Fruit fly (Drosophila melanogaster) whole organism, larva: Measurements from ENCODE around the gene Cyp6a16.

Experiments used
- noc ChIP-seq: fragments of 200-800 bp; sonication (Bioruptor generic); optimal IDR thresholded peaks from 3 replicates; lab custom pipeline; 2019; ENCODE audit warnings: missing biosample characterization, mild to moderate bottlenecking, missing genetic modification characterization, moderate library complexity

Cyp6a16 gene

dm6 chr2L:5623727-5624407, at the start of gene Cyp6a16:
Gene Cyp6a16, minus strand, starts transcription at chr2L:5623762.
- no peak for TF ChIP-seq noc (tag; lab: Kevin White, UChicago)

dm6 chr2L:5662549-5662948, 39.0 kb upstream of the Cyp6a16 start, which contains the start of gene Hsp60C:
Gene Hsp60C, plus strand, starts transcription at chr2L:5662849.
- no peak for TF ChIP-seq noc (tag; lab: Kevin White, UChicago)

- TF ChIP-seq noc (tag; lab: Kevin White, UChicago) = no peak
Measured at dm6 chr2L:5658415-5658814, 34.9 kb upstream of the Cyp6a16 start, which contains the start of gene DIP-theta. Gene DIP-theta, minus strand, starts transcription at chr2L:5658560.

DNA sequence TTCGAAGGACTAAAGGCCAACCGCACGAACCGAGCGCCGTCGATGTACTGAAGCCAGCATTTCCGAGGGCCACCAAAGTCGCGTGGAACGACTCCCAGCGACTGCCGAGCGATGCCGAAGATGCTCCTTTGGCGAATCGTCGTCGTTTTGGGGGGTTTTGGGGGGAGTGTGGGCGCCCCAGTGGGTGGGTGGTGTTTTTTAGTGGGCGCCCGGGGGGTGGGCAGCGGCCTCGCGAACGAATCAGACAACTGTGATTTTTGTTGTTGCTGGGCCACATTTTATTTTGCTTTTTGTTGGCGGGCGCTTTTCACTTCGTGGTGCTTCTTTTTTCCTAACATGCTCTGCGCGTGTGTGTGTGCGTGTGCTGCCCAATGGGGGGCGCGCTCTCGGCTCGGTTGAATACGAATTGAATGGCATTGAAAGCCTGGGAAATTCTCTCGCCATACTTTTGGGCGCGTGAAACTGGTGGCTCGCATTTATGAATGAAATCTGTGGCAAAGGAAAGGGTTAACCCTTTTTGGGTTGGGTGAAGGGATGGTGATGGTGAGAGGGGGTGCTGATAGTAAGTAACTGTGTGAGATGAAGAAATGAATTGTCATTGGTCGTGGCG, 5.6 kb downstream of the Cyp6a16 start, which contains the start of gene DIP-eta:
TSS of gene DIP-eta (minus strand) at position 51 of the 610 bp plus-strand sequence.
- no peak for TF ChIP-seq noc (tag; lab: Kevin White, UChicago)

DNA sequence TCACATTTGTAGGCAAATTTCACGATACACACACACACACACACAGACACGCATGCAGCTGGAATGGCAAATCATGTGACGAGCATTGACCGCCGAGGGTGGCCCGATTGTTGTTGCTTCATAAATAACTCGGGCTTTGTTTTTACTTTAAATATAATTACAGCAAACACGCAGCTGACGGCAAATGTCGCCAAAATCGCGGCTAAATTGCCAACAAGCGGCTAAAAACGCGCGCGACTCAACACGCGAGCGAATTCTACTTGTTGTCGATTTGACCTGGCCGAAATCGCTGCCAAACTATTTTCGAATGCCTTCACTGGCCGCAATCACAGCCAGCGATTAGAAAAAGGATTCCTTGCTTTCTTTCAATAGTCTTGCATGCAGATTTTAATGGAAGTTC, 6.3 kb downstream of the Cyp6a16 start:
- TF ChIP-seq noc (tag; lab: Kevin White, UChicago) = no peak

- no peak for TF ChIP-seq noc (tag; lab: Kevin White, UChicago)
Measured at dm6 chr2L:5610629-5611028, 12.9 kb downstream of the Cyp6a16 start.

dm6 chr2L:5610108-5610507, 13.5 kb downstream of the Cyp6a16 start:
- no peak for TF ChIP-seq noc (tag; lab: Kevin White, UChicago)

DNA sequence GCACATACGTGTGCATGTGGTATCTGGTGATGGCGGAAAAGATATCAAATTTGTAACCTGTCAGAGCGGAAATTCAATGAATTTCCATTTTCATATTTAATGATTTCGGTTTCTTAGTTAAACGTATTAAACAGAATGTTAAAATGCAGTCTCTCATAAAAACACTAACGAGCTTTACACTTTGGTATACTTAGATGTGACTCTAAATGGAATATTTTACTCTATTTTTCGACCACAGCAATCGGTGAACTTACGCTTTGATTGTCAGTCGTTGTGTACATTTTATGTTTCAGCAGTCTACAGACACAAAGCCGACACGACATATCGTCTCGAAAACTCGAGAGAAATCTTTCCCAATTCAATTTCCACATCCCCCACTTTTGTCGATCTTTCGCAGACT, 27.0 kb downstream of the Cyp6a16 start, which contains the start of gene CG18266:
TSS of gene CG18266 (plus strand) at position 301 of the 400 bp plus-strand sequence.
- TF ChIP-seq noc (tag; lab: Kevin White, UChicago) = no peak

DNA sequence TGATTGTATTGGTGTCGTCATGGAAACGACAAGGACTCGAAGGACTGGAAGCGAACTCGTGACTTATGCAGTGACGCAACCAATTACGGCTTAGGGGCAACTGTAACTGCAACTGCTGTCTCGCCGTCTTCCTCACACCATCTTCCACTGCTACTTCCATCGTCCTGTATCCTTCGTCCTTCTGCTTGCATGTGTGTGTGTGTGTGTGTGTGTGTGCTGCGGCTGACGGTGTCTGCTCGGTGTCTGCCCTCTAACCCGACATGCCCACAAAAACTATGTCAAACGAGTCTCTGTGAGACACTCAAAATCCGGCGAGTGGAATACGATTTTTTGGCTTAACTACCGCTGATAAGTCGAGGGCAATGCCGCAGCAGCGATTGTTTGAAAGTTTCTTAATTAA, 29.7 kb downstream of the Cyp6a16 start:
- TF ChIP-seq noc (tag; lab: Kevin White, UChicago) = no peak

dm6 chr2L:5588314-5588713, 35.2 kb downstream of the Cyp6a16 start, which contains the start of gene CG7251:
Gene CG7251, minus strand, starts transcription at chr2L:5588414.
- no peak for TF ChIP-seq noc (tag; lab: Kevin White, UChicago)

dm6 chr2L:5581016-5581415, 42.5 kb downstream of the Cyp6a16 start, which contains the start of gene CG14011:
Gene CG14011, minus strand, starts transcription at chr2L:5581116.
- no peak for TF ChIP-seq noc (tag; lab: Kevin White, UChicago)
